Fruit fly (Drosophila melanogaster) whole organism, embryonic: ENCODE measurements around the gene CG11307.
A peak's percentile ranks its signal among the peaks of the same experiment; 100 is the strongest.

Source experiments
- Asciz ChIP-seq: fragments of 200-800 bp; sonication (Bioruptor generic); optimal IDR thresholded peaks from 2 replicates; lab custom pipeline; 2017; ENCODE audit warnings: missing biosample characterization, mild to moderate bottlenecking, missing genetic modification characterization, missing genetic modification reagents
- CG10267 ChIP-seq: fragments of 200-800 bp; sonication (Bioruptor generic); optimal IDR thresholded peaks from 2 replicates; lab custom pipeline; 2018; ENCODE audit warnings: missing biosample characterization, mild to moderate bottlenecking, missing genetic modification characterization, moderate library complexity
- CG10431 ChIP-seq: fragments of 200-800 bp; sonication (Bioruptor generic); optimal IDR thresholded peaks from 3 replicates; lab custom pipeline; 2018; ENCODE audit warnings: missing biosample characterization, mild to moderate bottlenecking, missing genetic modification characterization
- CG10654 ChIP-seq: fragments of 200-800 bp; sonication (Bioruptor generic); optimal IDR thresholded peaks from 2 replicates; lab custom pipeline; 2016; ENCODE audit warnings: missing biosample characterization, missing genetic modification characterization
- CG11560 ChIP-seq: fragments of 200-800 bp; sonication (Bioruptor generic); IDR thresholded peaks from 3 replicates; pipeline ENCODE4 v1.3.6; 2022; ENCODE audit warnings: missing biosample characterization, missing genetic modification characterization
- CG13287 ChIP-seq: fragments of 200-800 bp; sonication (Bioruptor generic); IDR thresholded peaks from 2 replicates; pipeline ENCODE4 v1.3.6; 2022; ENCODE audit warnings: missing biosample characterization, missing genetic modification characterization; ENCODE audit not compliant: partially characterized antibody
- CG1647 ChIP-seq: fragments of 200-800 bp; sonication (Bioruptor generic); optimal IDR thresholded peaks from 3 replicates; lab custom pipeline; 2016; ENCODE audit warnings: missing biosample characterization, missing genetic modification characterization
- CG2120 ChIP-seq: fragments of 200-800 bp; sonication (Bioruptor generic); optimal IDR thresholded peaks from 3 replicates; lab custom pipeline; 2016; ENCODE audit warnings: missing biosample characterization, missing genetic modification characterization
- CG2875 ChIP-seq: fragments of 200-800 bp; sonication (Bioruptor generic); optimal IDR thresholded peaks from 2 replicates; lab custom pipeline; 2017; ENCODE audit warnings: missing biosample characterization, mild to moderate bottlenecking, missing genetic modification characterization, missing genetic modification reagents
- CG32772 ChIP-seq: fragments of 200-800 bp; sonication (Bioruptor generic); IDR thresholded peaks from 2 replicates; pipeline ENCODE4 v1.3.6; 2022; ENCODE audit warnings: missing biosample characterization, missing genetic modification characterization
- CG3726 ChIP-seq: fragments of 200-800 bp; sonication (Bioruptor generic); IDR thresholded peaks from 3 replicates; pipeline ENCODE4, ENCODE4 v1.3.6; 2022; ENCODE audit warnings: missing biosample characterization, missing genetic modification characterization
- CG6254 ChIP-seq: fragments of 200-800 bp; sonication (Bioruptor generic); optimal IDR thresholded peaks from 3 replicates; lab custom pipeline; 2017; ENCODE audit warnings: mild to moderate bottlenecking, missing biosample characterization, missing genetic modification reagents, missing genetic modification characterization
- CG7372 ChIP-seq: fragments of 200-800 bp; sonication (Bioruptor generic); IDR thresholded peaks from 2 replicates; pipeline ENCODE4 v1.3.6; 2022; ENCODE audit warnings: missing biosample characterization, missing genetic modification characterization
- CG8359 ChIP-seq: fragments of 200-800 bp; sonication (Bioruptor generic); optimal IDR thresholded peaks from 2 replicates; lab custom pipeline; 2017; ENCODE audit warnings: missing biosample characterization, mild to moderate bottlenecking, missing genetic modification characterization, borderline replicate concordance
- CG9437 ChIP-seq: fragments of 200-800 bp; sonication (Bioruptor generic); optimal IDR thresholded peaks from 2 replicates; lab custom pipeline; 2018; ENCODE audit warnings: missing biosample characterization, mild to moderate bottlenecking, missing genetic modification characterization
- CoRest ChIP-seq: fragments of 200-800 bp; sonication (Bioruptor generic); optimal IDR thresholded peaks from 3 replicates; lab custom pipeline; 2018; ENCODE audit warnings: missing biosample characterization, mild to moderate bottlenecking, missing genetic modification characterization, moderate library complexity
- E2f1 ChIP-seq: fragments of 200-800 bp; sonication (Bioruptor generic); IDR thresholded peaks from 2 replicates; pipeline ENCODE4 v1.3.6; 2022; ENCODE audit warnings: missing biosample characterization, missing genetic modification characterization
- E2f2 ChIP-seq: fragments of 200-800 bp; sonication (Bioruptor generic); IDR thresholded peaks from 2 replicates; pipeline ENCODE4 v1.3.6; 2022; ENCODE audit warnings: missing biosample characterization, missing genetic modification characterization
- Ets65A ChIP-seq: fragments of 200-800 bp; sonication (Bioruptor generic); peaks from one replicate; lab custom pipeline; 2016; ENCODE audit warnings: missing biosample characterization, missing genetic modification characterization
- HmgD ChIP-seq: fragments of 200-800 bp; sonication (Bioruptor generic); optimal IDR thresholded peaks from 3 replicates; lab custom pipeline; 2016; ENCODE audit warnings: missing biosample characterization, missing genetic modification characterization
- MBD-R2 ChIP-seq: fragments of 200-800 bp; sonication (Bioruptor generic); IDR thresholded peaks from 2 replicates; pipeline ENCODE4 v1.3.6; 2022; ENCODE audit warnings: missing biosample characterization, missing genetic modification characterization
- Med ChIP-seq: fragments of 200-800 bp; sonication (Bioruptor generic); peaks from one replicate; lab custom pipeline; 2016; ENCODE audit warnings: missing biosample characterization, missing genetic modification characterization, mild to moderate bottlenecking, inconsistent platforms, moderate library complexity
- Nf-YB ChIP-seq: fragments of 200-800 bp; sonication (Bioruptor generic); optimal IDR thresholded peaks from 3 replicates; lab custom pipeline; 2019; ENCODE audit warnings: missing biosample characterization, mild to moderate bottlenecking, missing genetic modification characterization, moderate library complexity
- Sox102F ChIP-seq: fragments of 200-800 bp; sonication (Bioruptor generic); optimal IDR thresholded peaks from 2 replicates; lab custom pipeline; 2018; ENCODE audit warnings: missing biosample characterization, mild to moderate bottlenecking, missing genetic modification characterization, moderate library complexity
- Spps ChIP-seq: fragments of 200-800 bp; sonication (Bioruptor generic); optimal IDR thresholded peaks from 2 replicates; lab custom pipeline; 2018; ENCODE audit warnings: missing biosample characterization, mild to moderate bottlenecking, missing genetic modification characterization
- ara ChIP-seq: fragments of 200-800 bp; sonication (Bioruptor generic); IDR thresholded peaks from 2 replicates; pipeline ENCODE4 v1.3.6; 2022; ENCODE audit warnings: missing biosample characterization, missing genetic modification characterization
- bab2 ChIP-seq: fragments of 200-800 bp; sonication (Bioruptor generic); optimal IDR thresholded peaks from 2 replicates; lab custom pipeline; 2016; ENCODE audit warnings: missing biosample characterization, missing genetic modification characterization
- cg ChIP-seq: fragments of 200-800 bp; sonication (Bioruptor generic); optimal IDR thresholded peaks from 3 replicates; lab custom pipeline; 2019; ENCODE audit warnings: missing biosample characterization, mild to moderate bottlenecking, missing genetic modification characterization, moderate library complexity
- chinmo ChIP-seq: fragments of 200-800 bp; sonication (Bioruptor generic); IDR thresholded peaks from 4 replicates; pipeline ENCODE4 v1.3.6; 2022; ENCODE audit warnings: missing biosample characterization, missing genetic modification characterization; ENCODE audit not compliant: partially characterized antibody
- dan ChIP-seq: fragments of 200-800 bp; sonication (Bioruptor generic); IDR thresholded peaks from 2 replicates; pipeline ENCODE4 v1.3.6; 2022; ENCODE audit warnings: missing biosample characterization, missing genetic modification characterization
- ewg ChIP-seq: fragments of 200-800 bp; sonication (Bioruptor generic); optimal IDR thresholded peaks from 3 replicates; lab custom pipeline; 2017; ENCODE audit warnings: mild to moderate bottlenecking, missing biosample characterization, missing genetic modification reagents, missing genetic modification characterization
- fd102C ChIP-seq: fragments of 200-800 bp; sonication (Bioruptor generic); optimal IDR thresholded peaks from 2 replicates; lab custom pipeline; 2018; ENCODE audit warnings: missing biosample characterization, mild to moderate bottlenecking, missing genetic modification characterization, moderate library complexity
- grn ChIP-seq: fragments of 200-800 bp; sonication (Bioruptor generic); optimal IDR thresholded peaks from 3 replicates; lab custom pipeline; 2017; ENCODE audit warnings: missing biosample characterization, missing genetic modification characterization
- ham ChIP-seq: fragments of 200-800 bp; sonication (Bioruptor generic); IDR thresholded peaks from 2 replicates; pipeline ENCODE4 v1.3.6; 2022; ENCODE audit warnings: missing biosample characterization, missing genetic modification characterization
- hb ChIP-seq: fragments of 200-800 bp; sonication (Bioruptor generic); IDR thresholded peaks from 3 replicates; pipeline ENCODE4 v1.3.6; 2022; ENCODE audit warnings: missing biosample characterization, missing genetic modification characterization; ENCODE audit not compliant: partially characterized antibody
- her ChIP-seq: fragments of 200-800 bp; sonication (Bioruptor generic); optimal IDR thresholded peaks from 2 replicates; lab custom pipeline; 2016; ENCODE audit warnings: missing biosample characterization, missing genetic modification characterization
- inv ChIP-seq: fragments of 200-800 bp; sonication (Bioruptor generic); IDR thresholded peaks from 2 replicates; pipeline ENCODE4 v1.3.6; 2022; ENCODE audit warnings: missing biosample characterization, missing genetic modification characterization; ENCODE audit not compliant: partially characterized antibody
- jigr1 ChIP-seq: fragments of 200-800 bp; sonication (Bioruptor generic); IDR thresholded peaks from 3 replicates; pipeline ENCODE4 v1.3.6; 2022; ENCODE audit warnings: missing biosample characterization, missing genetic modification characterization
- jumu ChIP-seq: fragments of 200-800 bp; sonication (Bioruptor generic); optimal IDR thresholded peaks from 3 replicates; lab custom pipeline; 2016; ENCODE audit warnings: missing biosample characterization, missing genetic modification characterization
- mld ChIP-seq: fragments of 200-800 bp; sonication (Bioruptor generic); IDR thresholded peaks from 3 replicates; pipeline ENCODE4 v1.3.6; 2022; ENCODE audit warnings: missing biosample characterization, missing genetic modification characterization; ENCODE audit not compliant: partially characterized antibody
- run ChIP-seq: fragments of 200-800 bp; sonication (Bioruptor generic); optimal IDR thresholded peaks from 3 replicates; lab custom pipeline; 2018; ENCODE audit warnings: missing biosample characterization, mild to moderate bottlenecking, missing genetic modification characterization
- sens ChIP-seq: fragments of 200-800 bp; sonication (Bioruptor generic); peaks from one replicate; lab custom pipeline; 2016; ENCODE audit warnings: missing biosample characterization, missing genetic modification characterization
- shn ChIP-seq: fragments of 200-800 bp; sonication (Bioruptor generic); optimal IDR thresholded peaks from 3 replicates; lab custom pipeline; 2016; ENCODE audit warnings: missing biosample characterization, missing genetic modification characterization
- sug ChIP-seq: fragments of 200-800 bp; optimal IDR thresholded peaks from 2 replicates; lab custom pipeline; 2019; ENCODE audit warnings: missing biosample characterization, mild to moderate bottlenecking, missing genetic modification characterization, moderate library complexity
- zen ChIP-seq: fragments of 200-800 bp; sonication (Bioruptor generic); optimal IDR thresholded peaks from 3 replicates; lab custom pipeline; 2018; ENCODE audit warnings: missing biosample characterization, mild to moderate bottlenecking, missing genetic modification characterization, moderate library complexity

CG11307 gene

dm6 chr3L:21610535-21610934 is 6.9 kb upstream of the CG11307 start (continued):
- no peak for TF ChIP-seq E2f1 (GFP tag; lab: Robert Waterston, UW)
- no peak for TF ChIP-seq CG10654 (GFP tag; lab: Kevin White, UChicago)
- no peak for TF ChIP-seq CoRest (tag; lab: Kevin White, UChicago)
- no peak for TF ChIP-seq HmgD (GFP tag; lab: Kevin White, UChicago)
- no peak for TF ChIP-seq dan (GFP tag; lab: Robert Waterston, UW)
- TF ChIP-seq CG11560 = 0 out of 3 replicates have a peak, but pooled peaks have one; percentile 37
- no peak for TF ChIP-seq CG6254 (GFP tag; lab: Kevin White, UChicago)
- TF ChIP-seq her = no peak
- no peak for TF ChIP-seq CG3726 (GFP tag; lab: Robert Waterston, UW)
- TF ChIP-seq cg = peak; percentile 64
- TF ChIP-seq grn (GFP tag; lab: Kevin White, UChicago) = no peak
- TF ChIP-seq jumu (GFP tag; lab: Kevin White, UChicago) = no peak
- TF ChIP-seq shn = no peak
- no peak for TF ChIP-seq hb (GFP tag; lab: Robert Waterston, UW)
- TF ChIP-seq ara (GFP tag; lab: Robert Waterston, UW) = no peak
- no peak for TF ChIP-seq ham (GFP tag; lab: Robert Waterston, UW)
- no peak for TF ChIP-seq MBD-R2 (GFP tag; lab: Robert Waterston, UW)
- peak; percentile 92 for TF ChIP-seq Nf-YB (GFP tag; lab: Kevin White, UChicago)
- no peak for TF ChIP-seq E2f2 (GFP tag; lab: Robert Waterston, UW)
- TF ChIP-seq CG10431 (GFP tag; lab: Kevin White, UChicago) = no peak
- no peak for TF ChIP-seq zen
- TF ChIP-seq mld (GFP tag; lab: Robert Waterston, UW) = no peak
- 0 out of 4 replicates have a peak, but pooled peaks have one; percentile 24 for TF ChIP-seq chinmo (GFP tag; lab: Robert Waterston, UW)
- TF ChIP-seq CG2875 (GFP tag; lab: Kevin White, UChicago) = no peak
- TF ChIP-seq jigr1 (GFP tag; lab: Robert Waterston, UW) = no peak
- no peak for TF ChIP-seq Asciz (GFP tag; lab: Kevin White, UChicago)
- no peak for TF ChIP-seq Sox102F (GFP tag; lab: Kevin White, UChicago)
- no peak for TF ChIP-seq CG13287
- TF ChIP-seq Med (GFP tag; lab: Kevin White, UChicago) = no peak
- TF ChIP-seq CG1647 (GFP tag; lab: Kevin White, UChicago) = no peak
- no peak for TF ChIP-seq CG10267 (tag; lab: Kevin White, UChicago)
- no peak for TF ChIP-seq CG8359 (GFP tag; lab: Kevin White, UChicago)
- TF ChIP-seq CG7372 (GFP tag; lab: Robert Waterston, UW) = no peak
- peak; percentile 25 for TF ChIP-seq Ets65A (GFP tag; lab: Kevin White, UChicago)
- no peak for TF ChIP-seq fd102C
- no peak for TF ChIP-seq CG9437
- TF ChIP-seq bab2 = no peak
- no peak for TF ChIP-seq CG2120
- TF ChIP-seq run (tag; lab: Kevin White, UChicago) = no peak
- no peak for TF ChIP-seq Spps (tag; lab: Kevin White, UChicago)

dm6 chr3L:21625547-21625946 is 8.1 kb downstream of the CG11307 start, which contains the start of the genes CG7166 and Alg11:
CG7166 (minus strand) TSS chr3L:21625647.
Alg11 (plus strand) TSS chr3L:21625806.
- no peak for TF ChIP-seq sug (tag; lab: Kevin White, UChicago)
- peak; percentile 88 for TF ChIP-seq ewg (GFP tag; lab: Kevin White, UChicago)
- TF ChIP-seq CG32772 (GFP tag; lab: Robert Waterston, UW) = no peak
- TF ChIP-seq inv (GFP tag; lab: Robert Waterston, UW) = no peak
- TF ChIP-seq sens (GFP tag; lab: Kevin White, UChicago) = peak; percentile 56
